Fruit fly (Drosophila melanogaster) Kc167 (cell line): ENCODE measurements around the gene CG11686.

Source experiments
- Sin3A ChIP-seq: fragments of >200 bp; optimal IDR thresholded peaks from 2 replicates; lab custom pipeline; 2018; ENCODE audit warnings: missing external identifiers
- insv ChIP-seq: fragments of >200 bp; optimal IDR thresholded peaks from 3 replicates; lab custom pipeline; 2018; ENCODE audit warnings: missing external identifiers
- psq ChIP-seq: fragments of >200 bp; optimal IDR thresholded peaks from 2 replicates; lab custom pipeline; 2017; ENCODE audit warnings: missing external identifiers
- ttk ChIP-seq: sonication (Bioruptor generic); optimal IDR thresholded peaks from 2 replicates; lab custom pipeline; 2017; ENCODE audit warnings: missing external identifiers

DNA sequence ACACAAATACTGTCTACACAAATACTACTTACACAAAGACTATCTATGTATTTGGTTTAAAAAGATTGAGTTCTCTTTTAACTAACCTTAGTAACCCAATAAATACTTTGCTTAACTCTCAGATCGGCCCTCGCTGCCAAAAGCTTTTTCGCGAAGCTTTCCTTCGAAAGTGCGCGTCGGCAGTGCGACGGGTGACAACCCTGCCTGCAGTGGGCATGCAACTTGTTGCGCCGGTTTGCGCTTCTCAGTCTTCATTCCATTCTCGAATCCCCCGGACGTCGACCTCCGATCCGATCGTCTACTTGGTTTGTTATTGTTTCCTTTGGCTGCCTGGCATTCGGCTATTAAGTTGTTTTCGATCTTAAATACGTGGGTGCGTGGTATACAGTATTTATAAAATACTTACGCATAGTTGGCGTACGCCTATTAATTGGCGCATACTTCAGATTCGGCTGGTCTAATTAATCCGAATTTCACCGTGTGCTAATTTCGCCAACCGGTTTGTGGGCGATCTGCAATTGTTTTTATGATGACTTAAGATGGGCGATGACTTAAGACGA, at the start of gene CG11686:
- TF ChIP-seq ttk (lab: Kevin White, UChicago), result no peak
- TF ChIP-seq psq (lab: Kevin White, UChicago), result no peak
- TF ChIP-seq insv (lab: Kevin White, UChicago), result no peak
- TF ChIP-seq Sin3A (lab: Kevin White, UChicago), result no peak
